Worm (Caenorhabditis elegans): ENCODE results near the gene Y59H11AR.4.

The Y59H11AR.4 gene

ce11 chrIV:8627328-8627727, 26.8 kb upstream of the Y59H11AR.4 start, which contains the start of gene F42A9.11:
Gene F42A9.11 (plus strand): TSS chrIV:8627637.
- TF ChIP-seq F57C9.4 (tag; optimal IDR thresholded peaks at IDR 0.05) (no peak), zfh-2 (GFP tag; conservative IDR thresholded peaks at IDR 0.05) (peak; percentile 89), ets-4 (GFP tag; optimal IDR thresholded peaks at IDR 0.05) (no peak), egrh-3 (GFP tag; IDR thresholded peaks at IDR 0.05) (no peak), snpc-3.4 (tag; optimal IDR thresholded peaks at IDR 0.05) (no peak), B0019.2 (GFP tag; conservative IDR thresholded peaks at IDR 0.05) (no peak), ceh-79 (tag; optimal IDR thresholded peaks at IDR 0.05) (no peak), B0035.1 (tag; optimal IDR thresholded peaks at IDR 0.05) (no peak), dox-1 (GFP tag; IDR thresholded peaks at IDR 0.05) (peak; percentile 29; the same call in 1 of the 2 replicates), him-1 (tag; optimal IDR thresholded peaks at IDR 0.05) (no peak), repo-1 (tag; optimal IDR thresholded peaks at IDR 0.05) (no peak), ceh-40 (GFP tag; IDR thresholded peaks at IDR 0.05) (no peak), Y79H2A.3 (GFP tag; conservative IDR thresholded peaks at IDR 0.05) (no peak), Y95B8A.8 (GFP tag; IDR thresholded peaks at IDR 0.05) (no peak), akir-1 (GFP tag; optimal IDR thresholded peaks at IDR 0.05) (no peak), lin-40 (tag; optimal IDR thresholded peaks at IDR 0.05) (peak; percentile 12), Y67H2A.10 (GFP tag; conservative IDR thresholded peaks at IDR 0.05) (no peak), zim-3 (tag; optimal IDR thresholded peaks at IDR 0.05) (peak; percentile 12), ccch-3 (GFP tag; optimal IDR thresholded peaks at IDR 0.05) (no peak), D2030.7 (GFP tag; IDR thresholded peaks at IDR 0.05) (no peak), K11D2.4 (GFP tag; IDR thresholded peaks at IDR 0.05) (peak; percentile 31; the same call in 1 of the 2 replicates), C17E4.6 (GFP tag; IDR thresholded peaks at IDR 0.05) (no peak), sdz-38 (tag; optimal IDR thresholded peaks at IDR 0.05) (no peak), nhr-80 (tag; optimal IDR thresholded peaks at IDR 0.05) (peak; percentile 30), sea-2 (GFP tag; IDR thresholded peaks at IDR 0.05) (no peak), ztf-28 (GFP tag; IDR thresholded peaks at IDR 0.05) (no peak), lin-26 (GFP tag; IDR thresholded peaks at IDR 0.05) (peak; percentile 62; the same call in 1 of the 2 replicates), rpc-1 (optimal IDR thresholded peaks at IDR 0.05) (no peak), rpc-1 (tag; optimal IDR thresholded peaks at IDR 0.05) (no peak), die-1 (tag; optimal IDR thresholded peaks at IDR 0.05) (peak; percentile 14), attf-5 (GFP tag; optimal IDR thresholded peaks at IDR 0.05) (peak; percentile 47), let-526 (GFP tag; IDR thresholded peaks at IDR 0.05) (no peak), lir-1 (GFP tag; conservative IDR thresholded peaks at IDR 0.05) (no peak), F37B4.10 (GFP tag; IDR thresholded peaks at IDR 0.05) (no peak), dpl-1 (GFP tag; optimal IDR thresholded peaks at IDR 0.05) (no peak), hmg-20 (GFP tag; IDR thresholded peaks at IDR 0.05) (no peak), sptf-2 (GFP tag; optimal IDR thresholded peaks at IDR 0.05) (no peak), F22D6.2 (tag; optimal IDR thresholded peaks at IDR 0.05) (no peak), Y53G8AR.9 (GFP tag; conservative IDR thresholded peaks at IDR 0.05) (no peak), hsf-1 (GFP tag; IDR thresholded peaks at IDR 0.05) (no peak), B0336.3 (GFP tag; IDR thresholded peaks at IDR 0.05) (0 out of 2 replicates have a peak, but pooled peaks have one; percentile 28), nhr-27 (tag; optimal IDR thresholded peaks at IDR 0.05) (no peak), F23B12.7 (tag; optimal IDR thresholded peaks at IDR 0.05; ENCODE audit: insufficient read depth) (no peak), snpc-4 (GFP tag; optimal IDR thresholded peaks at IDR 0.05) (no peak), snpc-4 (tag; optimal IDR thresholded peaks at IDR 0.05) (peak in 3 of 4 experiments; percentile 9 to 29 (median 11)), madf-3 (GFP tag; IDR thresholded peaks at IDR 0.05) (no peak), lsy-27 (tag; optimal IDR thresholded peaks at IDR 0.05; ENCODE audit: borderline replicate concordance, insufficient read depth) (no peak), ztf-26 (tag; optimal IDR thresholded peaks at IDR 0.05) (no peak), F57A8.1 (GFP tag; optimal IDR thresholded peaks at IDR 0.05) (no peak)

All from whole organism, young adult.